Fruit fly (Drosophila melanogaster) whole organism, embryonic: ENCODE results near the gene CG12321.
A peak's percentile ranks its signal among the peaks of the same experiment; 100 is the strongest.

Experiments
- Ada2b ChIP-seq: fragments of 200-800 bp; sonication (Bioruptor generic); IDR thresholded peaks from 2 replicates; pipeline ENCODE4 v1.3.6; 2022; ENCODE audit warnings: missing biosample characterization, missing genetic modification characterization
- Adf1 ChIP-seq: fragments of 200-800 bp; sonication (Bioruptor generic); IDR thresholded peaks from 2 replicates; pipeline ENCODE4 v1.3.6; 2022; ENCODE audit warnings: missing biosample characterization, missing genetic modification characterization
- Asciz ChIP-seq: fragments of 200-800 bp; sonication (Bioruptor generic); optimal IDR thresholded peaks from 2 replicates; lab custom pipeline; 2017; ENCODE audit warnings: missing biosample characterization, mild to moderate bottlenecking, missing genetic modification characterization, missing genetic modification reagents
- B-H1 ChIP-seq: fragments of 200-800 bp; sonication (Bioruptor generic); IDR thresholded peaks from 3 replicates; pipeline ENCODE4 v1.3.6; 2022; ENCODE audit warnings: missing biosample characterization, missing genetic modification characterization
- CG10274 ChIP-seq: fragments of 200-800 bp; sonication (Bioruptor generic); optimal IDR thresholded peaks from 3 replicates; lab custom pipeline; 2017; ENCODE audit warnings: missing biosample characterization, mild to moderate bottlenecking, missing genetic modification characterization
- CG10321 ChIP-seq: fragments of 200-800 bp; sonication (Bioruptor generic); IDR thresholded peaks from 2 replicates; pipeline ENCODE4 v1.3.6; 2022; ENCODE audit warnings: missing biosample characterization, missing genetic modification characterization
- CG11504 ChIP-seq: fragments of 200-800 bp; sonication (Bioruptor generic); optimal IDR thresholded peaks from 3 replicates; lab custom pipeline; 2019; ENCODE audit warnings: missing biosample characterization, mild to moderate bottlenecking, missing genetic modification characterization, moderate library complexity
- CG15011 ChIP-seq: fragments of 200-800 bp; sonication (Bioruptor generic); optimal IDR thresholded peaks from 3 replicates; lab custom pipeline; 2018; ENCODE audit warnings: missing biosample characterization, mild to moderate bottlenecking, missing genetic modification characterization
- CG15269 ChIP-seq: fragments of 200-800 bp; sonication (Bioruptor generic); optimal IDR thresholded peaks from 2 replicates; lab custom pipeline; 2018; ENCODE audit warnings: missing biosample characterization, mild to moderate bottlenecking, missing genetic modification characterization, moderate library complexity
- CG2712 ChIP-seq: fragments of 200-800 bp; optimal IDR thresholded peaks from 3 replicates; lab custom pipeline; 2019; ENCODE audit warnings: missing biosample characterization, mild to moderate bottlenecking, missing genetic modification characterization, moderate library complexity
- CG31388 ChIP-seq: fragments of 200-800 bp; sonication (Bioruptor generic); optimal IDR thresholded peaks from 2 replicates; lab custom pipeline; 2016; ENCODE audit warnings: missing biosample characterization, missing genetic modification characterization
- CG34224 ChIP-seq: fragments of 200-800 bp; sonication (Bioruptor generic); IDR thresholded peaks from 3 replicates; pipeline ENCODE4 v1.3.6; 2022; ENCODE audit warnings: missing biosample characterization, missing genetic modification characterization; ENCODE audit not compliant: partially characterized antibody
- CG6175 ChIP-seq: fragments of 200-800 bp; sonication (Bioruptor generic); IDR thresholded peaks from 3 replicates; pipeline ENCODE4 v1.3.6; 2022; ENCODE audit warnings: missing biosample characterization, missing genetic modification characterization
- CG7357 ChIP-seq: fragments of 200-800 bp; sonication (Bioruptor generic); IDR thresholded peaks from 3 replicates; pipeline ENCODE4 v1.3.6; 2022; ENCODE audit warnings: missing biosample characterization, missing genetic modification characterization
- CG7556 ChIP-seq: fragments of 200-800 bp; sonication (Bioruptor generic); optimal IDR thresholded peaks from 2 replicates; lab custom pipeline; 2017; ENCODE audit warnings: missing biosample characterization, mild to moderate bottlenecking, missing genetic modification characterization
- CG8359 ChIP-seq: fragments of 200-800 bp; sonication (Bioruptor generic); optimal IDR thresholded peaks from 2 replicates; lab custom pipeline; 2017; ENCODE audit warnings: missing biosample characterization, mild to moderate bottlenecking, missing genetic modification characterization, borderline replicate concordance
- CoRest ChIP-seq: fragments of 200-800 bp; sonication (Bioruptor generic); optimal IDR thresholded peaks from 3 replicates; lab custom pipeline; 2018; ENCODE audit warnings: missing biosample characterization, mild to moderate bottlenecking, missing genetic modification characterization, moderate library complexity
- D19B ChIP-seq: fragments of 200-800 bp; sonication (Bioruptor generic); optimal IDR thresholded peaks from 2 replicates; lab custom pipeline; 2017; ENCODE audit warnings: missing biosample characterization, mild to moderate bottlenecking, missing genetic modification characterization
- Dip3 ChIP-seq: fragments of 200-800 bp; sonication (Bioruptor generic); optimal IDR thresholded peaks from 3 replicates; lab custom pipeline; 2016; ENCODE audit warnings: missing biosample characterization, missing genetic modification characterization
- Eip74EF ChIP-seq, 2 experiments: fragments of 200-800 bp in 1 of 2; fragments of >200 bp in 1 of 2; sonication (Bioruptor generic) in 1 of 2; optimal IDR thresholded peaks; 2 replicates each; lab custom pipeline; 2017 to 2019; ENCODE audit warnings: missing biosample characterization in 2 of 2, missing genetic modification characterization in 2 of 2, mild to moderate bottlenecking in 1 of 2, moderate library complexity in 1 of 2
- HLH4C ChIP-seq: fragments of 200-800 bp; sonication (Bioruptor generic); IDR thresholded peaks from 3 replicates; pipeline ENCODE4 v1.3.6; 2022; ENCODE audit warnings: missing biosample characterization, missing genetic modification characterization; ENCODE audit not compliant: partially characterized antibody
- HLHmδ ChIP-seq: fragments of 200-800 bp; sonication (Bioruptor generic); optimal IDR thresholded peaks from 2 replicates; lab custom pipeline; 2018; ENCODE audit warnings: missing biosample characterization, mild to moderate bottlenecking, missing genetic modification characterization, moderate library complexity
- Hr78 ChIP-seq, 2 experiments: fragments of 200-800 bp in 1 of 2; fragments of >200 bp in 1 of 2; sonication (Bioruptor generic) in 1 of 2; optimal IDR thresholded peaks; 2 replicates each; lab custom pipeline; 2017 to 2019; ENCODE audit warnings: missing biosample characterization in 2 of 2, missing genetic modification characterization in 2 of 2, mild to moderate bottlenecking in 1 of 2, moderate library complexity in 1 of 2
- Lhr ChIP-seq: fragments of 200-800 bp; sonication (Bioruptor generic); optimal IDR thresholded peaks from 3 replicates; lab custom pipeline; 2017; ENCODE audit warnings: mild to moderate bottlenecking, missing biosample characterization, missing genetic modification reagents, missing genetic modification characterization
- MBD-R2 ChIP-seq: fragments of 200-800 bp; sonication (Bioruptor generic); IDR thresholded peaks from 2 replicates; pipeline ENCODE4 v1.3.6; 2022; ENCODE audit warnings: missing biosample characterization, missing genetic modification characterization
- Med ChIP-seq: fragments of 200-800 bp; sonication (Bioruptor generic); peaks from one replicate; lab custom pipeline; 2016; ENCODE audit warnings: missing biosample characterization, missing genetic modification characterization, mild to moderate bottlenecking, inconsistent platforms, moderate library complexity
- Neu2 ChIP-seq: fragments of 200-800 bp; sonication (Bioruptor generic); optimal IDR thresholded peaks from 3 replicates; lab custom pipeline; 2016; ENCODE audit warnings: missing biosample characterization, missing genetic modification characterization, borderline replicate concordance
- Nf-YC ChIP-seq: fragments of 200-800 bp; optimal IDR thresholded peaks from 3 replicates; lab custom pipeline; 2019; ENCODE audit warnings: missing biosample characterization, mild to moderate bottlenecking, missing genetic modification characterization, moderate library complexity
- PHDP ChIP-seq: fragments of 200-800 bp; sonication (Bioruptor generic); optimal IDR thresholded peaks from 3 replicates; lab custom pipeline; 2018; ENCODE audit warnings: missing biosample characterization, mild to moderate bottlenecking, missing genetic modification characterization, moderate library complexity
- Pdp1 ChIP-seq, 2 experiments: fragments of 200-800 bp; sonication (Bioruptor generic); optimal IDR thresholded peaks; 3 replicates each; lab custom pipeline; 2016; ENCODE audit warnings: missing biosample characterization in 2 of 2, missing genetic modification characterization in 2 of 2, mild to moderate bottlenecking in 1 of 2, moderate library complexity in 1 of 2
- Rfx ChIP-seq: fragments of 200-800 bp; sonication (Bioruptor generic); IDR thresholded peaks from 2 replicates; pipeline ENCODE4 v1.3.6; 2022; ENCODE audit warnings: missing biosample characterization, missing genetic modification characterization
- Rx ChIP-seq: fragments of 200-800 bp; sonication (Bioruptor generic); IDR thresholded peaks from 2 replicates; pipeline ENCODE4 v1.3.6; 2022; ENCODE audit warnings: missing biosample characterization, missing genetic modification characterization
- Trl ChIP-seq, 3 experiments: fragments of >200 bp in 2 of 3; fragments of 200-800 bp in 1 of 3; sonication (Bioruptor generic) in 1 of 3; optimal IDR thresholded peaks; 2 replicates in 1 of 3; 3 replicates in 2 of 3; lab custom pipeline; 2016 to 2017; ENCODE audit warnings: missing biosample characterization in 1 of 3, missing genetic modification characterization in 1 of 3
- cas ChIP-seq: fragments of 200-800 bp; sonication (Bioruptor generic); IDR thresholded peaks from 2 replicates; pipeline ENCODE4 v1.3.6; 2022; ENCODE audit warnings: missing biosample characterization, missing genetic modification characterization
- danr ChIP-seq: fragments of 200-800 bp; sonication (Bioruptor generic); IDR thresholded peaks from 2 replicates; pipeline ENCODE4 v1.3.6; 2022; ENCODE audit warnings: missing biosample characterization, missing genetic modification characterization
- dmrt99B ChIP-seq: fragments of 200-800 bp; sonication (Bioruptor generic); optimal IDR thresholded peaks from 2 replicates; lab custom pipeline; 2018; ENCODE audit warnings: missing biosample characterization, mild to moderate bottlenecking, missing genetic modification characterization, moderate library complexity
- exex ChIP-seq: fragments of 200-800 bp; sonication (Bioruptor generic); optimal IDR thresholded peaks from 4 replicates; lab custom pipeline; 2018; ENCODE audit warnings: missing biosample characterization, mild to moderate bottlenecking, missing genetic modification characterization, moderate library complexity
- fru ChIP-seq: fragments of >200 bp; optimal IDR thresholded peaks from 2 replicates; lab custom pipeline; 2017
- gem ChIP-seq: fragments of 200-800 bp; sonication (Bioruptor generic); optimal IDR thresholded peaks from 2 replicates; lab custom pipeline; 2019; ENCODE audit warnings: missing biosample characterization, mild to moderate bottlenecking, missing genetic modification characterization, moderate library complexity
- kah ChIP-seq: fragments of 200-800 bp; sonication (Bioruptor generic); optimal IDR thresholded peaks from 2 replicates; lab custom pipeline; 2018; ENCODE audit warnings: missing biosample characterization, mild to moderate bottlenecking, missing genetic modification characterization
- maf-S ChIP-seq: fragments of 200-800 bp; sonication (Bioruptor generic); optimal IDR thresholded peaks from 2 replicates; lab custom pipeline; 2016; ENCODE audit warnings: missing biosample characterization, missing genetic modification characterization
- mld ChIP-seq: fragments of 200-800 bp; sonication (Bioruptor generic); IDR thresholded peaks from 3 replicates; pipeline ENCODE4 v1.3.6; 2022; ENCODE audit warnings: missing biosample characterization, missing genetic modification characterization; ENCODE audit not compliant: partially characterized antibody
- pzg ChIP-seq: fragments of 200-800 bp; sonication (Bioruptor generic); optimal IDR thresholded peaks from 3 replicates; lab custom pipeline; 2018; ENCODE audit warnings: missing biosample characterization, mild to moderate bottlenecking, missing genetic modification characterization, moderate library complexity
- run ChIP-seq: fragments of 200-800 bp; sonication (Bioruptor generic); optimal IDR thresholded peaks from 3 replicates; lab custom pipeline; 2018; ENCODE audit warnings: missing biosample characterization, mild to moderate bottlenecking, missing genetic modification characterization
- schlank ChIP-seq: fragments of 200-800 bp; sonication (Bioruptor generic); optimal IDR thresholded peaks from 2 replicates; lab custom pipeline; 2018; ENCODE audit warnings: missing biosample characterization, mild to moderate bottlenecking, missing genetic modification characterization
- sens ChIP-seq: fragments of 200-800 bp; sonication (Bioruptor generic); peaks from one replicate; lab custom pipeline; 2016; ENCODE audit warnings: missing biosample characterization, missing genetic modification characterization
- twi ChIP-seq: fragments of 200-800 bp; optimal IDR thresholded peaks from 2 replicates; lab custom pipeline; 2019; ENCODE audit warnings: missing biosample characterization, mild to moderate bottlenecking, missing genetic modification characterization, moderate library complexity
- vfl ChIP-seq: fragments of 200-800 bp; sonication (Bioruptor generic); optimal IDR thresholded peaks from 2 replicates; lab custom pipeline; 2016; ENCODE audit warnings: missing biosample characterization, missing genetic modification characterization
- wor ChIP-seq: fragments of 200-800 bp; sonication (Bioruptor generic); IDR thresholded peaks from 2 replicates; pipeline ENCODE4 v1.3.6; 2022; ENCODE audit warnings: missing biosample characterization, missing genetic modification characterization

Gene CG12321

dm6 chr3R:18188702-18189125, at the start of gene CG12321, which contains the start of gene MED17 (continued):
- TF ChIP-seq CG31388 (GFP tag; lab: Kevin White, UChicago) = peak; percentile 82
- TF ChIP-seq danr = peak; percentile 73; the same call in 1 of the 2 replicates
- peak; percentile 85 for TF ChIP-seq CG7556 (GFP tag; lab: Kevin White, UChicago)
- TF ChIP-seq CG6175 (GFP tag; lab: Robert Waterston, UW) = peak; percentile 79; the same call in 2 of the 3 replicates
- TF ChIP-seq pzg (GFP tag; lab: Kevin White, UChicago) = peak; percentile 46
- TF ChIP-seq CG10274 (GFP tag; lab: Kevin White, UChicago) = peak; percentile 54
- TF ChIP-seq maf-S (GFP tag; lab: Kevin White, UChicago) = no peak
- peak; percentile 78 for TF ChIP-seq D19B (GFP tag; lab: Kevin White, UChicago)
- TF ChIP-seq Adf1 (GFP tag; lab: Robert Waterston, UW) = peak; percentile 49
- peak; percentile 61 for TF ChIP-seq exex (tag; lab: Kevin White, UChicago)
- TF ChIP-seq Neu2 (GFP tag; lab: Kevin White, UChicago) = no peak
- TF ChIP-seq cas = peak; percentile 83
- peak; percentile 96 for TF ChIP-seq Rfx (GFP tag; lab: Robert Waterston, UW)
- TF ChIP-seq twi (tag; lab: Kevin White, UChicago) = peak; percentile 79
- peak; percentile 68; the same call in 2 of the 3 replicates for TF ChIP-seq CG7357
- peak; percentile 80 for TF ChIP-seq Rx (GFP tag; lab: Robert Waterston, UW)
- TF ChIP-seq PHDP = peak; percentile 88
- TF ChIP-seq fru (lab: Kevin White, UChicago) = no peak
- TF ChIP-seq Lhr = peak; percentile 55
- TF ChIP-seq MBD-R2 = peak; percentile 86
- peak; percentile 73 for TF ChIP-seq B-H1 (GFP tag; lab: Robert Waterston, UW)
- TF ChIP-seq schlank (tag; lab: Kevin White, UChicago) = peak; percentile 26
- TF ChIP-seq Dip3 (GFP tag; lab: Kevin White, UChicago) = peak; percentile 77
- TF ChIP-seq Hr78 (GFP tag; optimal IDR thresholded peaks at IDR 0.05; lab: Kevin White, UChicago) = no peak
- no peak for TF ChIP-seq mld (GFP tag; lab: Robert Waterston, UW)
- peak; percentile 37 for TF ChIP-seq kah
- TF ChIP-seq gem = peak; percentile 92
- no peak for TF ChIP-seq run (tag; lab: Kevin White, UChicago)
- TF ChIP-seq vfl (GFP tag; lab: Kevin White, UChicago) = peak; percentile 58
- TF ChIP-seq Med (GFP tag; lab: Kevin White, UChicago) = peak; percentile 92
- peak; percentile 78 for TF ChIP-seq Asciz
- no peak for TF ChIP-seq Trl (optimal IDR thresholded peaks at IDR 0.05; lab: Kevin White, UChicago)
- peak; percentile 19 for TF ChIP-seq Trl (GFP tag; optimal IDR thresholded peaks at IDR 0.05; lab: Kevin White, UChicago)
- TF ChIP-seq CoRest (tag; lab: Kevin White, UChicago) = peak; percentile 95
- TF ChIP-seq HLHmδ = no peak
- TF ChIP-seq CG15011 (GFP tag; lab: Kevin White, UChicago) = peak; percentile 63
- TF ChIP-seq CG15269 = peak; percentile 89
- TF ChIP-seq sens (GFP tag; lab: Kevin White, UChicago) = peak; percentile 93
- peak; percentile 46 for TF ChIP-seq CG8359 (GFP tag; lab: Kevin White, UChicago)
- TF ChIP-seq Ada2b (GFP tag; lab: Robert Waterston, UW) = peak; percentile 72
- TF ChIP-seq HLH4C (GFP tag; lab: Robert Waterston, UW) = no peak
- TF ChIP-seq CG11504 = peak; percentile 87
- peak; percentile 55 to 57 for TF ChIP-seq Pdp1 (GFP tag; optimal IDR thresholded peaks at IDR 0.05; lab: Kevin White, UChicago)
- TF ChIP-seq dmrt99B (tag; lab: Kevin White, UChicago) = peak; percentile 77
- no peak for TF ChIP-seq CG34224 (GFP tag; lab: Robert Waterston, UW)
- TF ChIP-seq wor (GFP tag; lab: Robert Waterston, UW) = peak; percentile 85
- TF ChIP-seq Nf-YC (tag; lab: Kevin White, UChicago) = peak; percentile 72
- TF ChIP-seq CG2712 = peak; percentile 92
- TF ChIP-seq Eip74EF (GFP tag; optimal IDR thresholded peaks at IDR 0.05; lab: Kevin White, UChicago) = peak in 1 of 2 experiments; percentile 76
- TF ChIP-seq CG10321 (GFP tag; lab: Robert Waterston, UW) = peak; percentile 43; the same call in 1 of the 2 replicates
